Fruit fly (Drosophila melanogaster): Measurements from ENCODE around the gene Set8.

Gene Set8

dm6 chr3R:14315912-14316444, at the start of gene Set8:
Set8 (plus strand) TSS chr3R:14316038.
- TF ChIP-seq Clk (GFP tag; optimal IDR thresholded peaks at IDR 0.05) (no peak), CG11617 (GFP tag; optimal IDR thresholded peaks at IDR 0.05) (peak; percentile 56), CG7045 (GFP tag; optimal IDR thresholded peaks at IDR 0.05) (no peak), CG7101 (tag; optimal IDR thresholded peaks at IDR 0.05) (no peak), CG1620 (GFP tag; optimal IDR thresholded peaks at IDR 0.05) (no peak), toe (GFP tag; optimal IDR thresholded peaks at IDR 0.05) (no peak), Hr96 (GFP tag; optimal IDR thresholded peaks at IDR 0.05) (no peak), Crg-1 (GFP tag; optimal IDR thresholded peaks at IDR 0.05) (peak; percentile 36), CG14711 (tag; optimal IDR thresholded peaks at IDR 0.05) (peak; percentile 33), CG5204 (GFP tag; optimal IDR thresholded peaks at IDR 0.05) (no peak), ovo (GFP tag; optimal IDR thresholded peaks at IDR 0.05) (no peak), pad (GFP tag; optimal IDR thresholded peaks at IDR 0.05) (peak; percentile 67), tj (GFP tag; optimal IDR thresholded peaks at IDR 0.05) (peak; percentile 34), cic (GFP tag; optimal IDR thresholded peaks at IDR 0.05) (peak; percentile 74), CG33017 (tag; optimal IDR thresholded peaks at IDR 0.05) (peak; percentile 56), kay (GFP tag; ENCODE audit: borderline replicate concordance) (no peak), bab1 (GFP tag; optimal IDR thresholded peaks at IDR 0.05) (peak; percentile 56), CG12768 (GFP tag; optimal IDR thresholded peaks at IDR 0.05) (peak; percentile 70), cnc (optimal IDR thresholded peaks at IDR 0.05) (no peak), Mnt (GFP tag; optimal IDR thresholded peaks at IDR 0.05) (peak; percentile 86)

dm6 chr3R:14275519-14276172, 40.2 kb upstream of the Set8 start:
- TF ChIP-seq CG7101 (tag; optimal IDR thresholded peaks at IDR 0.05) (no peak), toe (GFP tag; optimal IDR thresholded peaks at IDR 0.05) (no peak), CG1620 (GFP tag; optimal IDR thresholded peaks at IDR 0.05) (no peak), tj (GFP tag; optimal IDR thresholded peaks at IDR 0.05) (no peak), Mnt (GFP tag; optimal IDR thresholded peaks at IDR 0.05) (no peak), CG14711 (tag; optimal IDR thresholded peaks at IDR 0.05) (no peak), Hr96 (GFP tag; optimal IDR thresholded peaks at IDR 0.05) (no peak), Crg-1 (GFP tag; optimal IDR thresholded peaks at IDR 0.05) (no peak), CG11617 (GFP tag; optimal IDR thresholded peaks at IDR 0.05) (no peak), CG12768 (GFP tag; optimal IDR thresholded peaks at IDR 0.05) (no peak)

- TF ChIP-seq cnc (optimal IDR thresholded peaks at IDR 0.05), result no peak
- TF ChIP-seq Mnt (GFP tag; optimal IDR thresholded peaks at IDR 0.05), result no peak
- TF ChIP-seq tj (GFP tag; optimal IDR thresholded peaks at IDR 0.05), result no peak
- peak; percentile 1 for TF ChIP-seq CG11617 (GFP tag; optimal IDR thresholded peaks at IDR 0.05)
- TF ChIP-seq CG12768 (GFP tag; optimal IDR thresholded peaks at IDR 0.05), result peak; percentile 42
- TF ChIP-seq kay (GFP tag; ENCODE audit: borderline replicate concordance), result peak; percentile 64
- peak; percentile 32 for TF ChIP-seq toe (GFP tag; optimal IDR thresholded peaks at IDR 0.05)
- TF ChIP-seq CG7101 (tag; optimal IDR thresholded peaks at IDR 0.05), result peak; percentile 60
- TF ChIP-seq cic (GFP tag; optimal IDR thresholded peaks at IDR 0.05), result no peak
- peak; percentile 65 for TF ChIP-seq CG14711 (tag; optimal IDR thresholded peaks at IDR 0.05)
- TF ChIP-seq bab1 (GFP tag; optimal IDR thresholded peaks at IDR 0.05), result no peak
- TF ChIP-seq Hr96 (GFP tag; optimal IDR thresholded peaks at IDR 0.05), result no peak
- TF ChIP-seq CG7045 (GFP tag; optimal IDR thresholded peaks at IDR 0.05), result peak; percentile 71
- no peak for TF ChIP-seq pad (GFP tag; optimal IDR thresholded peaks at IDR 0.05)
- peak; percentile 80 for TF ChIP-seq CG33017 (tag; optimal IDR thresholded peaks at IDR 0.05)
- TF ChIP-seq ovo (GFP tag; optimal IDR thresholded peaks at IDR 0.05), result no peak
- TF ChIP-seq CG5204 (GFP tag; optimal IDR thresholded peaks at IDR 0.05), result peak; percentile 36
- peak; percentile 41 for TF ChIP-seq Clk (GFP tag; optimal IDR thresholded peaks at IDR 0.05)
- no peak for TF ChIP-seq Crg-1 (GFP tag; optimal IDR thresholded peaks at IDR 0.05)
Measured at dm6 chr3R:14277894-14278522, 37.8 kb upstream of the Set8 start.

dm6 chr3R:14278523-14279303, 37.1 kb upstream of the Set8 start:
- TF ChIP-seq Crg-1 (GFP tag; optimal IDR thresholded peaks at IDR 0.05) (no peak), CG1620 (GFP tag; optimal IDR thresholded peaks at IDR 0.05) (no peak), kay (GFP tag; ENCODE audit: borderline replicate concordance) (no peak), CG14711 (tag; optimal IDR thresholded peaks at IDR 0.05) (no peak), ovo (GFP tag; optimal IDR thresholded peaks at IDR 0.05) (no peak), Mnt (GFP tag; optimal IDR thresholded peaks at IDR 0.05) (no peak), Clk (GFP tag; optimal IDR thresholded peaks at IDR 0.05) (no peak), Hr96 (GFP tag; optimal IDR thresholded peaks at IDR 0.05) (no peak), CG12768 (GFP tag; optimal IDR thresholded peaks at IDR 0.05) (no peak), cnc (optimal IDR thresholded peaks at IDR 0.05) (no peak), CG7045 (GFP tag; optimal IDR thresholded peaks at IDR 0.05) (no peak)

- no peak for TF ChIP-seq toe (GFP tag; optimal IDR thresholded peaks at IDR 0.05)
- no peak for TF ChIP-seq bab1 (GFP tag; optimal IDR thresholded peaks at IDR 0.05)
- TF ChIP-seq CG12768 (GFP tag; optimal IDR thresholded peaks at IDR 0.05), result no peak
- TF ChIP-seq Clk (GFP tag; optimal IDR thresholded peaks at IDR 0.05), result no peak
- no peak for TF ChIP-seq cic (GFP tag; optimal IDR thresholded peaks at IDR 0.05)
- no peak for TF ChIP-seq Crg-1 (GFP tag; optimal IDR thresholded peaks at IDR 0.05)
- no peak for TF ChIP-seq Hr96 (GFP tag; optimal IDR thresholded peaks at IDR 0.05)
- no peak for TF ChIP-seq CG11617 (GFP tag; optimal IDR thresholded peaks at IDR 0.05)
- no peak for TF ChIP-seq CG33017 (tag; optimal IDR thresholded peaks at IDR 0.05)
- TF ChIP-seq CG14711 (tag; optimal IDR thresholded peaks at IDR 0.05), result no peak
- no peak for TF ChIP-seq pad (GFP tag; optimal IDR thresholded peaks at IDR 0.05)
- no peak for TF ChIP-seq ovo (GFP tag; optimal IDR thresholded peaks at IDR 0.05)
- TF ChIP-seq tj (GFP tag; optimal IDR thresholded peaks at IDR 0.05), result no peak
- TF ChIP-seq CG7101 (tag; optimal IDR thresholded peaks at IDR 0.05), result no peak
Measured at dm6 chr3R:14279311-14279998, 36.4 kb upstream of the Set8 start.

Data from whole organism, adult.